Fruit fly (Drosophila melanogaster): ENCODE measurements around the gene CG43131.

dm6 chr3R:5115448-5115847 is 6.5 kb upstream of the CG43131 start:
- TF ChIP-seq psq (optimal IDR thresholded peaks at IDR 0.05) (no peak), ttk (optimal IDR thresholded peaks at IDR 0.05) (no peak), insv (optimal IDR thresholded peaks at IDR 0.05) (no peak)
